Worm (Caenorhabditis elegans) whole organism, L3 larva: ENCODE data around the gene M176.16.

ENCODE experiments used
- mdl-1 ChIP-seq: fragments of 150-350 bp; optimal IDR thresholded peaks from 2 replicates; lab custom pipeline; 2014; ENCODE audit warnings: missing biosample characterization, missing genetic modification characterization
- nfya-1 ChIP-seq: sonication (generic microtip); optimal IDR thresholded peaks from 2 replicates; lab custom pipeline; 2017; ENCODE audit warnings: missing genetic modification characterization, mild to moderate bottlenecking, missing compliant biosample characterization, antibody characterized with exemption, moderate library complexity; ENCODE audit not compliant: insufficient read depth
- nhr-237 ChIP-seq: fragments of 150-350 bp; optimal IDR thresholded peaks from 2 replicates; lab custom pipeline; 2014; ENCODE audit warnings: missing biosample characterization, missing genetic modification characterization
- tbx-2 ChIP-seq: sonication (generic microtip); optimal IDR thresholded peaks from 2 replicates; lab custom pipeline; 2016; ENCODE audit warnings: mild to moderate bottlenecking, missing genetic modification characterization, missing compliant biosample characterization

DNA sequence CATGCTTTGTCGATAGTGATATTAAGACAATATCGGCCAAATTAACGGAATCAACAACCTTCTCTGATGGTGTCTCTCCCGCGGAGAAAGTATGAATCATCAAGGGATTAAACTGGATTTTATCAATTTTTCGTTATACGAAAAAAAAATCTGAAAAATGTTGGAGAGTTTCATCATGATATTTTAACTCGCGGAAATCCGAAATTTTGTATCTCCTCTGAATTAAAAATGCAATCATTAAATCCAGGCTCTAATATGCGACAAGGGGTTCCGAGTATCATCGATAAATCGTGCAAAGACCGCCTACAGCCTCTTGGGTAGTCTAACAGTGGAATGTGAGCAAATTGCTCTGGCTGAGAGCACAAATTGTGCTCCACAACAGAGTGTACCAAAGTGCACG, 41.2 kb upstream of the M176.16 start, which contains the start of gene C06C3.10:
- no peak for TF ChIP-seq nfya-1 (tag; lab: Kevin White, UChicago)
- TF ChIP-seq tbx-2 (tag; lab: Kevin White, UChicago) = no peak
- no peak for TF ChIP-seq mdl-1
- TF ChIP-seq nhr-237 (tag; lab: Kevin White, UChicago) = no peak
